Fruit fly (Drosophila melanogaster): ENCODE results near the gene CG11052.

DNA sequence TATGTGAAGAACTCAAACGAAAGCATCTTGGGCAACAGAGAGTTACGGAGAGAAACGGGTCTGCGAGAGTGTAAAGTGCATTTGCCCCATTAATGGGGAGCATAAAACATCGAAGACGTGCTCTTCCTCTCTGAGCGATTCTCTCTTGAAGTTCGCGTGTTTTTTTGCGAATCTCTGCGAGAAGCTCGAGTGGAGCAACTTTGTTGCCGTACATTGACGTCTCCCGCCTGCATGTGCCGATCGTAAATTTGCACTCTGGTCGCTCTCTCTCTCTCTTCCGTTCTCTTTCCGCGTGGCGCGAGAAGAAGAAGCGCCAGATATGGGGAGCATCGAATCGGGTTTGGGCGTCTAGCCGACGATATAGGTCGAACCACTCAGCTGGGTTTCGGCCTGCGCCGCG is 41.3 kb downstream of the CG11052 start:
- no peak for TF ChIP-seq Dfd (GFP tag; optimal IDR thresholded peaks at IDR 0.05)
- no peak for TF ChIP-seq HLH106 (tag; optimal IDR thresholded peaks at IDR 0.05)
- TF ChIP-seq Hr83 (GFP tag; optimal IDR thresholded peaks at IDR 0.05; ENCODE audit: poor library complexity, severe bottlenecking) = peak; percentile 16

Data from whole organism, wandering third instar larva.